Worm (Caenorhabditis elegans) whole organism, L2 larva: ENCODE data around the gene hpo-26.

Experiments
- nhr-11 ChIP-seq: fragments of 150-350 bp; optimal IDR thresholded peaks from 2 replicates; lab custom pipeline; 2014; ENCODE audit warnings: missing biosample characterization, missing genetic modification characterization
- nhr-129 ChIP-seq: fragments of 150-350 bp; optimal IDR thresholded peaks from 2 replicates; lab custom pipeline; 2014; ENCODE audit warnings: missing biosample characterization, missing genetic modification characterization
- nhr-237 ChIP-seq: fragments of 150-350 bp; optimal IDR thresholded peaks from 2 replicates; lab custom pipeline; 2014; ENCODE audit warnings: missing biosample characterization, missing genetic modification characterization
- unc-39 ChIP-seq: fragments of 150-350 bp; optimal IDR thresholded peaks from 2 replicates; lab custom pipeline; 2014; ENCODE audit warnings: missing biosample characterization, missing genetic modification characterization

DNA sequence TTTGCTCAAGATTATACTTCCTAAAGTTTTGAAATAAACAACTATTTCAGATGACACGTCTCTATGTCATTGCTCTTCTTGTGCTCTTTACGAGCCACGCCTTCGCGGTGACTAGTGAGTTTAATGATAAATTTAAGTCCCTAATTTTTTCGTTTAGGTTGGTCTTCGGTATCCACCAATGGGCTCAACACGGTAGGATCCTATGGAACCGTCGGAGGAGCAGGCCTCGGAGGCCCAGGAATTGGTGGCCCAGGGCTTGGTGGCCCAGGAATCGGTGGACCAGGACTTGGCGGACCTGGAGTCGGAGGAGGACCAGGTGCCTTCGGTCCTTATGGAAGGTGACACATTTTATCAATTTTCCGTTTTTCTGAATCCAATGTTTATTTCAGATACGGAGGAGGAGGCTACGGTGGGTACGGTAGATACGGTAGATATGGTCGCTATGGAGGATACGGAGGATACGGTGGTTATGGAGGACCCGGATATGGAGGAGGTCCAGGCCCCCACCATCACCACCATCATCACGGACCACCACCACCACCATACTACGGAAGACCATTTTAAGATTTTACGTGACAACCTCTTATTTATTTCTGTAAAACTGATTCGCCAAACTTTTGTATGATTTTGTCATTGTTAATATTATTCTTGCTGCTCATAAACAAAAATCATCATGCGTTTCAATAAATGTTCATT lies 12.3 kb downstream of the hpo-26 start, which contains the start of the genes F46E10.2 and F46E10.18:
- no peak for TF ChIP-seq nhr-237 (tag; lab: Kevin White, UChicago)
- no peak for TF ChIP-seq nhr-129 (tag; lab: Kevin White, UChicago)
- TF ChIP-seq nhr-11 (tag; lab: Kevin White, UChicago): no peak
- no peak for TF ChIP-seq unc-39 (tag; lab: Kevin White, UChicago)
